Fruit fly (Drosophila melanogaster) whole organism, embryonic: ENCODE results near the gene CG10841.

Experiments used
- Abd-B ChIP-seq: fragments of 200-800 bp; sonication (Bioruptor generic); optimal IDR thresholded peaks from 2 replicates; lab custom pipeline; 2018; ENCODE audit warnings: missing biosample characterization, mild to moderate bottlenecking, missing genetic modification characterization, moderate library complexity
- Awh ChIP-seq: fragments of 200-800 bp; sonication (Bioruptor generic); IDR thresholded peaks from 2 replicates; pipeline ENCODE4, ENCODE4 v1.3.6; 2022; ENCODE audit warnings: missing biosample characterization, missing genetic modification characterization
- B-H2 ChIP-seq: fragments of 200-800 bp; sonication (Bioruptor generic); optimal IDR thresholded peaks from 2 replicates; lab custom pipeline; 2018; ENCODE audit warnings: missing biosample characterization, mild to moderate bottlenecking, missing genetic modification characterization
- CG10654 ChIP-seq: fragments of 200-800 bp; sonication (Bioruptor generic); optimal IDR thresholded peaks from 2 replicates; lab custom pipeline; 2016; ENCODE audit warnings: missing biosample characterization, missing genetic modification characterization
- CG1233 ChIP-seq: fragments of 200-800 bp; sonication (Bioruptor generic); optimal IDR thresholded peaks from 4 replicates; lab custom pipeline; 2018; ENCODE audit warnings: missing biosample characterization, mild to moderate bottlenecking, missing genetic modification characterization
- CG14014 ChIP-seq: fragments of 200-800 bp; sonication (Bioruptor generic); IDR thresholded peaks from 2 replicates; pipeline ENCODE4 v1.3.6; 2022; ENCODE audit warnings: missing biosample characterization, missing genetic modification characterization
- CG14050 ChIP-seq: fragments of 200-800 bp; sonication (Bioruptor generic); IDR thresholded peaks from 3 replicates; pipeline ENCODE4 v1.3.6; 2022; ENCODE audit warnings: missing biosample characterization, missing genetic modification characterization
- CG14441 ChIP-seq: fragments of 200-800 bp; sonication (Bioruptor generic); IDR thresholded peaks from 2 replicates; pipeline ENCODE4 v1.3.6; 2022; ENCODE audit warnings: missing biosample characterization, missing genetic modification characterization
- CG14860 ChIP-seq: fragments of 200-800 bp; sonication (Bioruptor generic); IDR thresholded peaks from 3 replicates; pipeline ENCODE4 v1.3.6; 2022; ENCODE audit warnings: missing biosample characterization, missing genetic modification characterization; ENCODE audit not compliant: partially characterized antibody
- CG1792 ChIP-seq: fragments of 200-800 bp; sonication (Bioruptor generic); optimal IDR thresholded peaks from 2 replicates; lab custom pipeline; 2016; ENCODE audit warnings: missing biosample characterization, missing genetic modification characterization
- CG18599 ChIP-seq: fragments of 200-800 bp; sonication (Bioruptor generic); optimal IDR thresholded peaks from 3 replicates; lab custom pipeline; 2017; ENCODE audit warnings: missing biosample characterization, missing genetic modification characterization, mild to moderate bottlenecking, moderate library complexity, missing genetic modification reagents
- CG18764 ChIP-seq: fragments of 200-800 bp; sonication (Bioruptor generic); optimal IDR thresholded peaks from 3 replicates; lab custom pipeline; 2016; ENCODE audit warnings: missing biosample characterization, missing genetic modification characterization
- CG2120 ChIP-seq: fragments of 200-800 bp; sonication (Bioruptor generic); optimal IDR thresholded peaks from 3 replicates; lab custom pipeline; 2016; ENCODE audit warnings: missing biosample characterization, missing genetic modification characterization
- CG2678 ChIP-seq: fragments of 200-800 bp; sonication (Bioruptor generic); optimal IDR thresholded peaks from 3 replicates; lab custom pipeline; 2019; ENCODE audit warnings: missing biosample characterization, mild to moderate bottlenecking, missing genetic modification characterization, moderate library complexity
- CG3163 ChIP-seq: fragments of 200-800 bp; sonication (Bioruptor generic); optimal IDR thresholded peaks from 3 replicates; lab custom pipeline; 2016; ENCODE audit warnings: missing biosample characterization, missing genetic modification characterization
- CG3838 ChIP-seq: fragments of 200-800 bp; sonication (Bioruptor generic); optimal IDR thresholded peaks from 3 replicates; lab custom pipeline; 2016; ENCODE audit warnings: missing biosample characterization, missing genetic modification characterization
- CG3847 ChIP-seq: fragments of 200-800 bp; sonication (Bioruptor generic); IDR thresholded peaks from 2 replicates; pipeline ENCODE4 v1.3.6; 2022; ENCODE audit warnings: missing biosample characterization, missing genetic modification characterization
- CG43689 ChIP-seq: fragments of 200-800 bp; sonication (Bioruptor generic); IDR thresholded peaks from 2 replicates; pipeline ENCODE4 v1.3.6; 2022; ENCODE audit warnings: missing biosample characterization, missing genetic modification characterization
- CG4707 ChIP-seq: fragments of 200-800 bp; sonication (Bioruptor generic); optimal IDR thresholded peaks from 2 replicates; lab custom pipeline; 2018; ENCODE audit warnings: missing biosample characterization, mild to moderate bottlenecking, missing genetic modification characterization, moderate library complexity
- CG6765 ChIP-seq: fragments of 200-800 bp; sonication (Bioruptor generic); optimal IDR thresholded peaks from 3 replicates; lab custom pipeline; 2017; ENCODE audit warnings: missing biosample characterization, mild to moderate bottlenecking, missing genetic modification characterization
- CG7839 ChIP-seq: fragments of 200-800 bp; sonication (Bioruptor generic); optimal IDR thresholded peaks from 3 replicates; lab custom pipeline; 2018; ENCODE audit warnings: missing biosample characterization, mild to moderate bottlenecking, missing genetic modification characterization, moderate library complexity
- CG8388 ChIP-seq: fragments of 200-800 bp; sonication (Bioruptor generic); optimal IDR thresholded peaks from 2 replicates; lab custom pipeline; 2019; ENCODE audit warnings: missing biosample characterization, mild to moderate bottlenecking, missing genetic modification characterization, moderate library complexity
- CG9727 ChIP-seq: fragments of 200-800 bp; sonication (Bioruptor generic); optimal IDR thresholded peaks from 3 replicates; lab custom pipeline; 2017; ENCODE audit warnings: missing biosample characterization, mild to moderate bottlenecking, missing genetic modification characterization
- Dek ChIP-seq: fragments of 200-800 bp; sonication (Bioruptor generic); optimal IDR thresholded peaks from 3 replicates; lab custom pipeline; 2019; ENCODE audit warnings: missing biosample characterization, mild to moderate bottlenecking, missing genetic modification characterization, moderate library complexity
- Doc2 ChIP-seq: fragments of 200-800 bp; sonication (Bioruptor generic); IDR thresholded peaks from 2 replicates; pipeline ENCODE4 v1.3.6; 2022; ENCODE audit warnings: missing biosample characterization, missing genetic modification characterization
- E2f2 ChIP-seq: fragments of 200-800 bp; sonication (Bioruptor generic); IDR thresholded peaks from 2 replicates; pipeline ENCODE4 v1.3.6; 2022; ENCODE audit warnings: missing biosample characterization, missing genetic modification characterization
- HLH4C ChIP-seq: fragments of 200-800 bp; sonication (Bioruptor generic); IDR thresholded peaks from 3 replicates; pipeline ENCODE4 v1.3.6; 2022; ENCODE audit warnings: missing biosample characterization, missing genetic modification characterization; ENCODE audit not compliant: partially characterized antibody
- HmgZ ChIP-seq: fragments of 200-800 bp; sonication (Bioruptor generic); optimal IDR thresholded peaks from 2 replicates; lab custom pipeline; 2018; ENCODE audit warnings: missing biosample characterization, mild to moderate bottlenecking, missing genetic modification characterization
- Med ChIP-seq: fragments of 200-800 bp; sonication (Bioruptor generic); peaks from one replicate; lab custom pipeline; 2016; ENCODE audit warnings: missing biosample characterization, missing genetic modification characterization, mild to moderate bottlenecking, inconsistent platforms, moderate library complexity
- Oaz ChIP-seq: fragments of 200-800 bp; sonication (Bioruptor generic); IDR thresholded peaks from 2 replicates; pipeline ENCODE4 v1.3.6; 2022; ENCODE audit warnings: missing biosample characterization, missing genetic modification characterization
- Pdp1 ChIP-seq, 2 experiments: fragments of 200-800 bp; sonication (Bioruptor generic); optimal IDR thresholded peaks; 3 replicates each; lab custom pipeline; 2016; ENCODE audit warnings: missing biosample characterization in 2 of 2, missing genetic modification characterization in 2 of 2, mild to moderate bottlenecking in 1 of 2, moderate library complexity in 1 of 2
- al ChIP-seq: fragments of 200-800 bp; sonication (Bioruptor generic); IDR thresholded peaks from 2 replicates; pipeline ENCODE4 v1.3.6; 2022; ENCODE audit warnings: missing biosample characterization, missing genetic modification characterization
- ase ChIP-seq: fragments of 200-800 bp; sonication (Bioruptor generic); IDR thresholded peaks from 3 replicates; pipeline ENCODE4 v1.3.6; 2022; ENCODE audit warnings: missing biosample characterization, missing genetic modification characterization
- croc ChIP-seq: fragments of 200-800 bp; sonication (Bioruptor generic); conservative IDR thresholded peaks from 3 replicates; pipeline ENCODE4 v1.3.6; 2022; ENCODE audit warnings: missing biosample characterization, missing genetic modification characterization
- dysf ChIP-seq: fragments of 200-800 bp; sonication (Bioruptor generic); IDR thresholded peaks from 3 replicates; pipeline ENCODE4 v1.3.6; 2022; ENCODE audit warnings: missing biosample characterization, missing genetic modification characterization
- ems ChIP-seq: fragments of 200-800 bp; sonication (Bioruptor generic); optimal IDR thresholded peaks from 3 replicates; lab custom pipeline; 2016; ENCODE audit warnings: missing biosample characterization, missing genetic modification characterization
- en ChIP-seq: fragments of 200-800 bp; sonication (Bioruptor generic); optimal IDR thresholded peaks from 2 replicates; lab custom pipeline; 2016; ENCODE audit warnings: missing biosample characterization, missing genetic modification characterization
- ewg ChIP-seq: fragments of 200-800 bp; sonication (Bioruptor generic); optimal IDR thresholded peaks from 3 replicates; lab custom pipeline; 2017; ENCODE audit warnings: mild to moderate bottlenecking, missing biosample characterization, missing genetic modification reagents, missing genetic modification characterization
- ftz-f1 ChIP-seq: fragments of 200-800 bp; sonication (Bioruptor generic); optimal IDR thresholded peaks from 2 replicates; lab custom pipeline; 2016; ENCODE audit warnings: missing biosample characterization, missing genetic modification characterization
- lmd ChIP-seq: fragments of 200-800 bp; sonication (Bioruptor generic); IDR thresholded peaks from 2 replicates; pipeline ENCODE4 v1.3.6; 2022; ENCODE audit warnings: missing biosample characterization, missing genetic modification characterization
- nau ChIP-seq: fragments of 200-800 bp; sonication (Bioruptor generic); optimal IDR thresholded peaks from 3 replicates; lab custom pipeline; 2017; ENCODE audit warnings: missing biosample characterization, mild to moderate bottlenecking, missing genetic modification characterization, missing genetic modification reagents
- pho ChIP-seq: fragments of 200-800 bp; sonication (Bioruptor generic); optimal IDR thresholded peaks from 2 replicates; lab custom pipeline; 2016; ENCODE audit warnings: missing biosample characterization, missing genetic modification characterization
- sens ChIP-seq: fragments of 200-800 bp; sonication (Bioruptor generic); peaks from one replicate; lab custom pipeline; 2016; ENCODE audit warnings: missing biosample characterization, missing genetic modification characterization
- sima ChIP-seq: fragments of 200-800 bp; sonication (Bioruptor generic); optimal IDR thresholded peaks from 2 replicates; lab custom pipeline; 2016; ENCODE audit warnings: missing biosample characterization, missing genetic modification characterization
- sisA ChIP-seq: fragments of 200-800 bp; sonication (Bioruptor generic); IDR thresholded peaks from 2 replicates; pipeline ENCODE4 v1.3.6; 2022; ENCODE audit warnings: missing biosample characterization, missing genetic modification characterization
- slbo ChIP-seq: fragments of 200-800 bp; sonication (Bioruptor generic); IDR thresholded peaks from 2 replicates; pipeline ENCODE4 v1.3.6; 2022; ENCODE audit warnings: missing biosample characterization, missing genetic modification characterization
- sqz ChIP-seq: fragments of 200-800 bp; sonication (Bioruptor generic); optimal IDR thresholded peaks from 3 replicates; lab custom pipeline; 2018; ENCODE audit warnings: missing biosample characterization, mild to moderate bottlenecking, missing genetic modification characterization
- tap ChIP-seq: fragments of 200-800 bp; optimal IDR thresholded peaks from 3 replicates; lab custom pipeline; 2019; ENCODE audit warnings: missing biosample characterization, mild to moderate bottlenecking, missing genetic modification characterization, moderate library complexity
- vfl ChIP-seq: fragments of 200-800 bp; sonication (Bioruptor generic); optimal IDR thresholded peaks from 2 replicates; lab custom pipeline; 2016; ENCODE audit warnings: missing biosample characterization, missing genetic modification characterization
- zen ChIP-seq: fragments of 200-800 bp; sonication (Bioruptor generic); optimal IDR thresholded peaks from 3 replicates; lab custom pipeline; 2018; ENCODE audit warnings: missing biosample characterization, mild to moderate bottlenecking, missing genetic modification characterization, moderate library complexity
- zfh1 ChIP-seq: fragments of 200-800 bp; sonication (Bioruptor generic); IDR thresholded peaks from 3 replicates; pipeline ENCODE4 v1.3.6; 2022; ENCODE audit warnings: missing biosample characterization, missing genetic modification characterization

The CG10841 gene

DNA sequence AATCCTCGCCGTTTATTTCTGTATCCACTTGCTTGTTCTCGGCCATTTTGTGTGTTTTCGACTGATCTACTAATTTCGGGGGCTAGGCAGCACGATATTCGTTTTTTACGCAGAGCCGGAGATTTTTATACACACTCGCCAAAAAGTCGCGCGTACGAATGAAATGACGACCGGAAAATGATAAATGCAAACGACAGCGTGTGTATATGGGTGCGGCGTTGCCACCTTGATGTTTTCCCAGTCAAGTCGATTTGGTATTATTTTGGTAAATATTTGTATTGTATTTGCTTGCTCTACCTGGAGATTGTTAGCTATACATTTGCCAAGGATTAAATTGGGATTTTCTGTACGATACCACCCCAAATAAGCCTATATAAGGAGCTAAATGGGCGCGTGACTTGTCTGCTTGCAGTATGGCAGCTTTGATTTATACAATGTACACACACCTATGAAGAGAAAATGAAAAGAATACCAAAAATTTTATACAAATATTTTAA lies 14.2 kb downstream of the CG10841 start, which contains the start of gene sqd (continued):
- no peak for TF ChIP-seq Doc2
- 0 out of 2 replicates have a peak, but pooled peaks have one; percentile 25 for TF ChIP-seq CG14014 (GFP tag; lab: Robert Waterston, UW)
- TF ChIP-seq ftz-f1, result no peak
- TF ChIP-seq B-H2 (GFP tag; lab: Kevin White, UChicago), result peak; percentile 51
- no peak for TF ChIP-seq CG3163 (GFP tag; lab: Kevin White, UChicago)
- peak; percentile 37 for TF ChIP-seq HmgZ (tag; lab: Kevin White, UChicago)
- TF ChIP-seq CG2120 (GFP tag; lab: Kevin White, UChicago), result peak; percentile 37
- TF ChIP-seq nau (GFP tag; lab: Kevin White, UChicago), result no peak
- peak; percentile 36; the same call in 1 of the 3 replicates for TF ChIP-seq zfh1 (GFP tag; lab: Robert Waterston, UW)
- TF ChIP-seq en (GFP tag; lab: Kevin White, UChicago), result peak; percentile 12
- TF ChIP-seq zen (tag; lab: Kevin White, UChicago), result peak; percentile 50
- peak; percentile 56; the same call in 1 of the 2 replicates for TF ChIP-seq CG14441
- peak; percentile 72 for TF ChIP-seq CG3847 (GFP tag; lab: Robert Waterston, UW)
- no peak for TF ChIP-seq CG43689 (GFP tag; lab: Robert Waterston, UW)
- TF ChIP-seq Pdp1 (GFP tag; optimal IDR thresholded peaks at IDR 0.05; lab: Kevin White, UChicago), result peak in 1 of 2 experiments; percentile 48
- peak; percentile 12 for TF ChIP-seq pho (GFP tag; lab: Kevin White, UChicago)
- TF ChIP-seq ewg (GFP tag; lab: Kevin White, UChicago), result peak; percentile 10
- TF ChIP-seq sisA, result no peak
- TF ChIP-seq CG9727 (GFP tag; lab: Kevin White, UChicago), result peak; percentile 61
- TF ChIP-seq HLH4C (GFP tag; lab: Robert Waterston, UW), result no peak
- no peak for TF ChIP-seq sqz (GFP tag; lab: Kevin White, UChicago)
- TF ChIP-seq Oaz (GFP tag; lab: Robert Waterston, UW), result no peak
- no peak for TF ChIP-seq sima (GFP tag; lab: Kevin White, UChicago)
- no peak; the same call in none of the 2 replicates for TF ChIP-seq slbo (GFP tag; lab: Robert Waterston, UW)
- peak; percentile 95 for TF ChIP-seq Med (GFP tag; lab: Kevin White, UChicago)
- 0 out of 3 replicates have a peak, but pooled peaks have one; percentile 36 for TF ChIP-seq dysf
- TF ChIP-seq CG18764, result peak; percentile 19
- TF ChIP-seq Dek, result no peak
- peak; percentile 45 for TF ChIP-seq E2f2 (GFP tag; lab: Robert Waterston, UW)
- TF ChIP-seq Awh (GFP tag; lab: Robert Waterston, UW), result 0 out of 2 replicates have a peak, but pooled peaks have one; percentile 25
- no peak for TF ChIP-seq croc
- TF ChIP-seq al, result 0 out of 2 replicates have a peak, but pooled peaks have one; percentile 20
- TF ChIP-seq CG14050, result no peak; the same call in 2 of the 3 replicates
- no peak; the same call in 1 of the 2 replicates for TF ChIP-seq lmd (GFP tag; lab: Robert Waterston, UW)
- TF ChIP-seq sens (GFP tag; lab: Kevin White, UChicago), result peak; percentile 92
- no peak for TF ChIP-seq tap (tag; lab: Kevin White, UChicago)
- TF ChIP-seq CG3838, result no peak
- TF ChIP-seq vfl, result no peak
- TF ChIP-seq CG2678 (tag; lab: Kevin White, UChicago), result peak; percentile 34
- TF ChIP-seq CG6765, result peak; percentile 45
- peak; percentile 62 for TF ChIP-seq CG18599 (GFP tag; lab: Kevin White, UChicago)
- TF ChIP-seq CG8388 (GFP tag; lab: Kevin White, UChicago), result peak; percentile 43
- peak; percentile 11 for TF ChIP-seq CG7839 (tag; lab: Kevin White, UChicago)
- peak; percentile 47 for TF ChIP-seq CG10654 (GFP tag; lab: Kevin White, UChicago)
- TF ChIP-seq ems (GFP tag; lab: Kevin White, UChicago), result peak; percentile 49
- TF ChIP-seq Abd-B (GFP tag; lab: Kevin White, UChicago), result no peak
- TF ChIP-seq CG14860 (GFP tag; lab: Robert Waterston, UW), result no peak
- no peak for TF ChIP-seq CG1792 (GFP tag; lab: Kevin White, UChicago)
- TF ChIP-seq ase (GFP tag; lab: Robert Waterston, UW), result no peak
- TF ChIP-seq CG1233 (GFP tag; lab: Kevin White, UChicago), result peak; percentile 48
- peak; percentile 8 for TF ChIP-seq CG4707 (GFP tag; lab: Kevin White, UChicago)
